Worm (Caenorhabditis elegans): ENCODE measurements around the gene R04A9.7.
"Not testable (repeated sequence)": the region's sequence is repeated elsewhere in the genome, so short reads cannot be mapped to it uniquely, and the experiment has no call there.

R04A9.7 gene

DNA sequence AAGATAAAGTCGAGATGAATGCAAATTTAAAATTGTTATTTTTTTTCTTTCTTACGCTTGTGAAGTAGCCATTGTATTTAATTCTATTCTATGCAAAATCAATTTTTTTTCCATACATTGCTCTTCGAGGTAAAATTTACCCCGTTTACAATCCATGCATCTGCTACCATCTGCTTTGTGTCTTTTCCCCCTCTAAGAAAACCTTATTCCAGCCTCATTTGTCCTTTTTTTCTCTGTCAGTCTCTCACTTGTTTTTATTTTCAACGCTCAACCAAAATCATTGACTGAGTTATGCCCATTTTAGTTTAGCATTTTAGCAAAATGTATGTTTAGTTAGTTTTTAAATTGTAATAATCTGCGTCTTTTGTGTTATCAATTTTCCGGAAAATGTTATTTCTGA, 24.8 kb downstream of the R04A9.7 start:
- TF ChIP-seq hmbx-1 (tag; optimal IDR thresholded peaks at IDR 0.05) (no peak), scrt-1 (GFP tag; IDR thresholded peaks at IDR 0.05) (no peak)

DNA sequence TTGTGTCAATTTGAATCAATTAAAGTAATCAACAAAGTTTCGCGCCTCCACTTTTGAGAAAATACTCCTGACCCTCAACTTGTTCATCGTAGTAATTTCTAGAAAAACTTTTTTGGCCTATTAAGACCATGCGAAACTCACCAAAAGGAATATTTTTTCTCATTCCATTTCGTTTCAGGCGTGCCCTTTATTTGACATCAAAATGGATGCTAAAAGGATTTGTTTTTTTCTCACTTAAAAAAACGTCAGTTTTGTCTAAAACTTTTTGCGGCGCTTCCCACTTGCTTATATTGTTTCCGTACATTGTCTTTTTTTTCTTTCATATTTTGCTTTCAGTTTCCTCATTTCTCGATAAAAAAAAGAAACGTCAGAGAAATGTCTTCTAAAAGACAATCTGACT, 34.2 kb downstream of the R04A9.7 start, which contains the start of gene C04E7.5:
C04E7.5 (plus strand) TSS at position 301 of the 400 bp plus-strand sequence.
- no peak for TF ChIP-seq hmbx-1 (tag; optimal IDR thresholded peaks at IDR 0.05)
- TF ChIP-seq ama-1 (optimal IDR thresholded peaks at IDR 0.05) = no peak
- no peak for TF ChIP-seq ets-7 (tag; optimal IDR thresholded peaks at IDR 0.05)
- no peak for TF ChIP-seq scrt-1 (GFP tag; IDR thresholded peaks at IDR 0.05)
- no peak for TF ChIP-seq aly-1 (tag; optimal IDR thresholded peaks at IDR 0.05)
- TF ChIP-seq sea-1 (GFP tag; conservative IDR thresholded peaks at IDR 0.05) = no peak
- TF ChIP-seq flt-1 (GFP tag; IDR thresholded peaks at IDR 0.05) = no peak
- TF ChIP-seq ceh-13 (GFP tag; optimal IDR thresholded peaks at IDR 0.05) = no peak
- no peak for TF ChIP-seq ceh-36 (tag; optimal IDR thresholded peaks at IDR 0.05)
- no peak for TF ChIP-seq pes-1 (GFP tag; IDR thresholded peaks at IDR 0.05)
- no peak for TF ChIP-seq tbx-11 (GFP tag; IDR thresholded peaks at IDR 0.05)
- TF ChIP-seq B0310.2 (tag; optimal IDR thresholded peaks at IDR 0.05) = no peak
- TF ChIP-seq hnd-1 (tag; optimal IDR thresholded peaks at IDR 0.05) = no peak
- no peak for TF ChIP-seq F13C5.2 (tag; optimal IDR thresholded peaks at IDR 0.05)
- no peak for TF ChIP-seq tbx-37 (GFP tag; conservative IDR thresholded peaks at IDR 0.05)
- TF ChIP-seq tra-4 (tag; optimal IDR thresholded peaks at IDR 0.05) = no peak
- no peak for TF ChIP-seq hmg-4 (GFP tag; optimal IDR thresholded peaks at IDR 0.05)

DNA sequence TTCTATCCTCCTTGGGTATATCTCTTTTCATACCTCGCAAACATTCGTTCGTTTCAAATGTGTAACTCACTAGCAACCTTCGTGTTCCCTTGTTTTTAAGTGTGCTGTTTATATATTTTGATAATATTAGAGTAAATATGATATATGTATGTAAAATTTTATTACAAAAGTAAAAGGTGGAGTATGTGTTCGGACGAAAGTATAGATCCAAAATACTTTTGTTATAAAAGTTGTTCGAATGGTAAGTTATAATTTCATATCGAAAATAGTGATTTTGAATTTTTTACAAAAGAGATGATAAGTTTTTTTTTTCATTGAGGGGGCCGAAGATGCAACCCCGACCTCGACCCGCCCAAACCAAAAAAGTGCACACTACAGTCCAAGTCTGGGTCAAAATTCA, 36.9 kb downstream of the R04A9.7 start, which contains the start of gene C04E7.1:
C04E7.1 (plus strand) TSS at position 301 of the 400 bp plus-strand sequence.
- TF ChIP-seq tbx-37 (GFP tag; conservative IDR thresholded peaks at IDR 0.05) (no peak), ceh-36 (tag; optimal IDR thresholded peaks at IDR 0.05) (no peak), hmg-4 (GFP tag; optimal IDR thresholded peaks at IDR 0.05) (no peak), tbx-11 (GFP tag; IDR thresholded peaks at IDR 0.05) (no peak)

DNA sequence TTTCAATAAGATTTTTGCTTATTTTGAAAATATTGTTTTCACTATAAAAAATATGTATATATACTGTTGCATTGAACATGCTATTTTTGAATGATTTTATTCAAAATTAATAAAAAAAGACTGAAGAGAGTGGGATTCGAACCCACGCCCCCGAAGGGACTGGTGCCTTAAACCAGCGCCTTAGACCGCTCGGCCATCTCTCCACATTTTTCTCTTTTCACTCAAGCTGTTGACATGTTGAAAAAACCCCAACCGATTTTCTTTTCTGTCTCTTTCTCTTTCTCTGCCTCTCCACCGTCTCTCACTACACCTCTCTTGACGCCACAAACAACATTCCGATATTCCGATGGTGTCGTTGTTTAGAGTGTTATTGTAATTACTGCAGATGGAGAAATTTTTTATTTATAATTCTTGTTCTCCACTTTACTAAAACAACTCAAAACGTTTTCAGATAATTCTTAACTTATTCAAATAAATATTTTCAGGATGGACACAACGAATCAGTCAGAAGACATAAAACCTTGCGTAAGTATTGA, 41.5 kb downstream of the R04A9.7 start, which contains the start of gene sor-3:
sor-3 (plus strand) TSS at position 486 of the 536 bp plus-strand sequence.
- peak; percentile 65 for TF ChIP-seq B0310.2 (tag; optimal IDR thresholded peaks at IDR 0.05)
- peak; percentile 91 for TF ChIP-seq pes-1 (GFP tag; IDR thresholded peaks at IDR 0.05)
- peak; percentile 94 for TF ChIP-seq hmg-4 (GFP tag; optimal IDR thresholded peaks at IDR 0.05)
- TF ChIP-seq tbx-11 (GFP tag; IDR thresholded peaks at IDR 0.05) = peak; percentile 90
- peak; percentile 91 for TF ChIP-seq sea-1 (GFP tag; conservative IDR thresholded peaks at IDR 0.05)
- TF ChIP-seq ets-7 (tag; optimal IDR thresholded peaks at IDR 0.05) = peak; percentile 62
- peak; percentile 75 for TF ChIP-seq tra-4 (tag; optimal IDR thresholded peaks at IDR 0.05)
- TF ChIP-seq scrt-1 (GFP tag; IDR thresholded peaks at IDR 0.05) = peak; percentile 90
- peak; percentile 65 for TF ChIP-seq hmbx-1 (tag; optimal IDR thresholded peaks at IDR 0.05)
- TF ChIP-seq aly-1 (tag; optimal IDR thresholded peaks at IDR 0.05) = peak; percentile 69
- peak; percentile 70 for TF ChIP-seq ceh-13 (GFP tag; optimal IDR thresholded peaks at IDR 0.05)
- TF ChIP-seq F13C5.2 (tag; optimal IDR thresholded peaks at IDR 0.05) = peak; percentile 96
- no peak for TF ChIP-seq ama-1 (optimal IDR thresholded peaks at IDR 0.05)
- peak; percentile 85 for TF ChIP-seq flt-1 (GFP tag; IDR thresholded peaks at IDR 0.05)
- TF ChIP-seq hnd-1 (tag; optimal IDR thresholded peaks at IDR 0.05) = peak; percentile 85
- peak; percentile 78 for TF ChIP-seq ceh-36 (tag; optimal IDR thresholded peaks at IDR 0.05)
- peak; percentile 94 for TF ChIP-seq tbx-37 (GFP tag; conservative IDR thresholded peaks at IDR 0.05)

DNA sequence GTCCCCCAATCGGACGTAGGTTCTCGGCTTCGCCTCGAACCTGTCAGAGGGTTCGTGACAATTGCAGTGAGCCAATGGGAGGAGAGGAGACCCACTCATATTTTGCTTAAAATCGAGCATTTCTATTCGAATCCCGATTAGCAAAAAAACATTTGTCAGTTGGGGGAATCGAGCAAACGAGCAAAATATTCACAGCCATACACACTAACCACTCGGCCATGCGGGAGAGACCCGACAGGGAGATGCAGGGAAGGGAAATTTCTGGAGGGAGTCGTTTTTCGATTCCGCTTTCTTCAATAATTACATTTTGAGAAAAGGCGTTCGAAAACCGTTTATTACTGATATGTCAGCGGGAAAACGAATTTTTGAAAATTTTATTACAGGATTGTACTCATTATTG, 43.3 kb downstream of the R04A9.7 start:
- TF ChIP-seq ceh-36 (tag; optimal IDR thresholded peaks at IDR 0.05) = peak; percentile 18
- peak; percentile 93 for TF ChIP-seq flt-1 (GFP tag; IDR thresholded peaks at IDR 0.05)
- peak; percentile 90 for TF ChIP-seq sea-1 (GFP tag; conservative IDR thresholded peaks at IDR 0.05)
- TF ChIP-seq tbx-11 (GFP tag; IDR thresholded peaks at IDR 0.05) = peak; percentile 87
- peak; percentile 91 for TF ChIP-seq scrt-1 (GFP tag; IDR thresholded peaks at IDR 0.05)
- TF ChIP-seq pes-1 (GFP tag; IDR thresholded peaks at IDR 0.05) = peak; percentile 93
- TF ChIP-seq tbx-37 (GFP tag; conservative IDR thresholded peaks at IDR 0.05) = peak; percentile 89

DNA sequence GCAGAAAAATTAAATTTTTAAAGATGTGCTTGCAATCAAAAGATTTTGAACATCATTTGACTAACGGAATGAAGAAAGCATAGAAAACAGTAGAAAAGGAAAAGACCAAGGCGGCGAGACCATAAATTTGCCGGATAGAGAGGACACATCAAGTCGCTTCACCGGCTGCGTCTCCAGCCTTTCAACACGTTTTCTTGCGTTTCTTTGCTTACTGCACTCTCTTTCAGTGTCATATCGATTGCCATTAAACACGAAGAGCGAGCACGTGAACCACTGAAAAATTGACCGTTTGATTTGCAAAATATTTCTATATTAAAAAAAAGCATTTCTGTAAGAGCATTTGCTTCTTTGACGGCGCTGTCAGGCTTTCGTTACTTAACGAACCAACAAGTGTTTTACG, 46.6 kb downstream of the R04A9.7 start:
- TF ChIP-seq ceh-13 (GFP tag; optimal IDR thresholded peaks at IDR 0.05) = no peak
- no peak for TF ChIP-seq ama-1 (optimal IDR thresholded peaks at IDR 0.05)
- TF ChIP-seq ets-7 (tag; optimal IDR thresholded peaks at IDR 0.05) = no peak
- TF ChIP-seq hmg-4 (GFP tag; optimal IDR thresholded peaks at IDR 0.05) = no peak
- no peak for TF ChIP-seq ceh-36 (tag; optimal IDR thresholded peaks at IDR 0.05)
- no peak for TF ChIP-seq flt-1 (GFP tag; IDR thresholded peaks at IDR 0.05)
- TF ChIP-seq pes-1 (GFP tag; IDR thresholded peaks at IDR 0.05) = no peak
- TF ChIP-seq tbx-11 (GFP tag; IDR thresholded peaks at IDR 0.05) = no peak
- no peak for TF ChIP-seq tra-4 (tag; optimal IDR thresholded peaks at IDR 0.05)
- TF ChIP-seq hnd-1 (tag; optimal IDR thresholded peaks at IDR 0.05) = no peak
- TF ChIP-seq hmbx-1 (tag; optimal IDR thresholded peaks at IDR 0.05) = no peak
- no peak for TF ChIP-seq B0310.2 (tag; optimal IDR thresholded peaks at IDR 0.05)

DNA sequence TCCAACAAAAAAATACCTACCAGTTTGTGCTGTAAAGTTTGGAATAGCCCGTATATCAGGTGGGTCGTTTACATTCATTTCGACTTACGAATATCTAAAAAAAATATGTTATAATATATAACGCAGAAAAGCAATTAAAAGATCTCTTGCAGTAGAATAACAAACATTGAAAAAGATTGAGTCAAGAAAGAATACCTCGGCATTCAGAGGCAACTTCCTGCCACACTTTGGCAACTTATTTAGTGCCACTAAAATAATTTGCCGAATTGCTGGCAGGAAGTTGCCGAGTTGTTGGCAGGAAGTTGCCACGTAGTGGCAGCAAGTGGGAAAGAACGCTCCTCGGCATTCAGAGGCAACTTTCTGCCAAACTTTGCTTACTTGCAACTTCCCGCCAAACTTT, 47.6 kb downstream of the R04A9.7 start, which contains the start of gene C04E7.3:
C04E7.3 (minus strand) TSS at position 101 of the 400 bp plus-strand sequence.
- not testable (repeated sequence) for TF ChIP-seq tra-4 (tag; optimal IDR thresholded peaks at IDR 0.05); tbx-37 (GFP tag; conservative IDR thresholded peaks at IDR 0.05); hmbx-1 (tag; optimal IDR thresholded peaks at IDR 0.05)

DNA sequence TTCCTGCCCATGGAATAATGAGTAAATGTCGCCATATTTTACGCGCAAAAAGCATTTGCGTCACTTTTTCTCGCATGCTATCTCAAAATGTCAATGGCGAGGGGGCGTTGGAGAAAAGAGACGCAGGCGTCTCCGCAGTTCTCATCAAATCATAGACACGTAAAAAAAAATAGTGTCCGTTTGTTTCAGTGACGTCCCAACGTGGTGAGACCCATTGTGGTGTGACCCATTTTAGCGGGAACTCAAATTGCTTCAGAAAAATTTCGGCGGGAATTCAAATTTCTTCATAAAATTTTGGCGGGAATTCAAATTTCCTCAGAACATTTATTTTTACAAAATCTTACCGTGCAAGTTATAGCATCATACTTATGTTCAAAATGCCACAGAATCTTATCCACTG, 50.9 kb downstream of the R04A9.7 start:
- TF ChIP-seq ama-1 (optimal IDR thresholded peaks at IDR 0.05) = no peak
